Worm (Caenorhabditis elegans) whole organism, early embryonic: Measurements from ENCODE around the gene lin-40.

Experiments used
- ceh-36 ChIP-seq: sonication (generic microtip); optimal IDR thresholded peaks from 2 replicates; lab custom pipeline; 2016; ENCODE audit warnings: missing genetic modification characterization, inconsistent platforms, missing compliant biosample characterization
- flt-1 ChIP-seq: fragments of 200-800 bp; sonication (Bioruptor generic); IDR thresholded peaks from 2 replicates; pipeline ENCODE4 v1.3.6; 2022; ENCODE audit warnings: missing genetic modification characterization, missing compliant biosample characterization
- tra-4 ChIP-seq: sonication (generic microtip); optimal IDR thresholded peaks from 2 replicates; lab custom pipeline; 2017; ENCODE audit warnings: missing genetic modification characterization, missing compliant biosample characterization

DNA sequence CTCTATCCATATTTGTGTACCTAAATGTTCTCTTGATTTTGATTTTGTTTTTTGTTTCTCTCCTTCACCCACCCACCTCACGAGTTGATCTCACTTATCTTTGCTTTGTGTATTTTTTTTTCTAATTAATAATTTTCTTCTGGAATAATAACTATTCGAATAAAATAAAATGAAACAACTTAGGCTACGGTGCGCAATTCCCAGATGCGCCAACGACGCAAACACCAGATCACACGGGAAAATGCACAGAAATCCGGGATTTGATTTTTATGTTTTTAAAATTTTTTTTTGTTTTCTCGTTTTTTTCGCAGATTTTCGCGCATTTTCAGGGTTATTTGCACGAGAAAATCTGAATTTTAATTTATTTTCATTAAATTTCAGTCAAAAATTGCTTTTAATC is 18.5 kb upstream of the lin-40 start:
- TF ChIP-seq ceh-36 (no peak), tra-4 (tag; lab: Kevin White, UChicago) (no peak), flt-1 (GFP tag; lab: Robert Waterston, UW) (no peak)
